Fruit fly (Drosophila melanogaster): ENCODE data around the gene IntS10.

The IntS10 gene

dm6 chr3L:3799766-3800165 lies 6.7 kb upstream of the IntS10 start:
- TF ChIP-seq lz (GFP tag; optimal IDR thresholded peaks at IDR 0.05), result no peak
- TF ChIP-seq eg (GFP tag; IDR thresholded peaks at IDR 0.05), result peak; percentile 57; the same call in 1 of the 3 replicates
- no peak for TF ChIP-seq CG1621 (tag; optimal IDR thresholded peaks at IDR 0.05)
- TF ChIP-seq CG11294 (GFP tag; IDR thresholded peaks at IDR 0.05), result 0 out of 2 replicates have a peak, but pooled peaks have one; percentile 16
- TF ChIP-seq CG11762 (GFP tag; optimal IDR thresholded peaks at IDR 0.05; ENCODE audit: insufficient read depth), result no peak
- no peak for TF ChIP-seq ss (GFP tag; optimal IDR thresholded peaks at IDR 0.05)
- TF ChIP-seq dac (GFP tag; optimal IDR thresholded peaks at IDR 0.05), result no peak
- TF ChIP-seq CG32006 (GFP tag; optimal IDR thresholded peaks at IDR 0.05), result peak; percentile 36
- TF ChIP-seq Hr38 (GFP tag; optimal IDR thresholded peaks at IDR 0.05), result no peak
- TF ChIP-seq Gug (GFP tag; IDR thresholded peaks at IDR 0.05), result no peak
- peak; percentile 24 for TF ChIP-seq Hr4 (GFP tag; optimal IDR thresholded peaks at IDR 0.05)
- TF ChIP-seq CG15336 (GFP tag; IDR thresholded peaks at IDR 0.05), result peak; percentile 22; the same call in 1 of the 2 replicates
- no peak for TF ChIP-seq cyc (GFP tag; optimal IDR thresholded peaks at IDR 0.05)
- no peak for TF ChIP-seq CG6276 (GFP tag; optimal IDR thresholded peaks at IDR 0.05)
- no peak for TF ChIP-seq fd85E (GFP tag; optimal IDR thresholded peaks at IDR 0.05)
- no peak for TF ChIP-seq Eip75B (GFP tag; optimal IDR thresholded peaks at IDR 0.05)
- TF ChIP-seq CG3919 (GFP tag; optimal IDR thresholded peaks at IDR 0.05), result peak; percentile 2
- TF ChIP-seq CG16779 (tag; optimal IDR thresholded peaks at IDR 0.05), result no peak
- TF ChIP-seq svp (GFP tag), result peak; percentile 8
- TF ChIP-seq CG34406 (GFP tag; optimal IDR thresholded peaks at IDR 0.05), result no peak
- TF ChIP-seq CG6808 (GFP tag; optimal IDR thresholded peaks at IDR 0.05), result no peak
- no peak for TF ChIP-seq Met (GFP tag; optimal IDR thresholded peaks at IDR 0.05)
- no peak for TF ChIP-seq net (GFP tag; optimal IDR thresholded peaks at IDR 0.05)
- TF ChIP-seq Eip78C (GFP tag), result no peak
- TF ChIP-seq Ets21C (GFP tag; optimal IDR thresholded peaks at IDR 0.05), result no peak
- no peak for TF ChIP-seq fd59A (GFP tag; optimal IDR thresholded peaks at IDR 0.05)
- no peak for TF ChIP-seq CG6163 (GFP tag; IDR thresholded peaks at IDR 0.05)
- TF ChIP-seq OdsH (GFP tag; optimal IDR thresholded peaks at IDR 0.05), result no peak
- TF ChIP-seq CG4318 (GFP tag; optimal IDR thresholded peaks at IDR 0.05), result no peak

DNA sequence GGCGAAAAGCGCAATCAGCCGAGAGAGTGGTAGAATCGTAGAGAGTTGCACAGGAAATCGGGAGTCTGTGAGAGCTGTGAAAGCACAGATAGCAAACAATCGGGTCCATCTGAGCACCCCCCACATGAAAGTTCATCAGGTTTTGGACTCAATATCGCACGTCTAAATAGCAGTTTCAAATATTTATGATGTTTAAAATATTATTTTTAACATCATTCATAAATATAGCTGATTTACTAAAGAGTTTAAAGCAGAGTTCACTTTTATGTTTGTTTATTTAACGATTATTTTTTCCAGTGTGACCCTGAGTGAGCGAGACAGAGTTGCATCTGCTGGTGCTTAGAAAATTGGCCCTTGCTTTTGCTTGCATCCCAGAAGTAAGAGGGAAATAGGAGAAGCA lies 5.2 kb upstream of the IntS10 start:
- TF ChIP-seq CG8119 (GFP tag; IDR thresholded peaks at IDR 0.05) (0 out of 3 replicates have a peak, but pooled peaks have one; percentile 34), CG7368 (GFP tag; optimal IDR thresholded peaks at IDR 0.05) (no peak), CG6163 (GFP tag; IDR thresholded peaks at IDR 0.05) (peak; percentile 43; the same call in 1 of the 3 replicates), ss (GFP tag; optimal IDR thresholded peaks at IDR 0.05) (peak in 1 of 2 experiments; percentile 18), Gug (GFP tag; IDR thresholded peaks at IDR 0.05) (peak; percentile 17; the same call in 1 of the 2 replicates), dsx (GFP tag; optimal IDR thresholded peaks at IDR 0.05; ENCODE audit: poor library complexity, severe bottlenecking) (peak; percentile 22), CG4318 (GFP tag; optimal IDR thresholded peaks at IDR 0.05) (peak; percentile 30), OdsH (GFP tag; optimal IDR thresholded peaks at IDR 0.05) (peak; percentile 2), CG8319 (GFP tag; optimal IDR thresholded peaks at IDR 0.05) (no peak), fd59A (GFP tag; optimal IDR thresholded peaks at IDR 0.05) (peak; percentile 1), CG15336 (GFP tag; IDR thresholded peaks at IDR 0.05) (peak; percentile 39; the same call in 1 of the 2 replicates), CG10669 (GFP tag; optimal IDR thresholded peaks at IDR 0.05) (no peak), Ets96B (tag; optimal IDR thresholded peaks at IDR 0.05) (peak; percentile 42)

- TF ChIP-seq Hr38 (GFP tag; optimal IDR thresholded peaks at IDR 0.05) (no peak), fd59A (GFP tag; optimal IDR thresholded peaks at IDR 0.05) (no peak), CG6854 (GFP tag; optimal IDR thresholded peaks at IDR 0.05) (no peak), pdm3 (GFP tag; optimal IDR thresholded peaks at IDR 0.05) (no peak), CG10631 (GFP tag; optimal IDR thresholded peaks at IDR 0.05) (no peak), vri (GFP tag; optimal IDR thresholded peaks at IDR 0.05) (no peak), spab (GFP tag; optimal IDR thresholded peaks at IDR 0.05) (no peak), Hr4 (GFP tag; optimal IDR thresholded peaks at IDR 0.05) (peak; percentile 38), CG7368 (GFP tag; optimal IDR thresholded peaks at IDR 0.05) (no peak), CG3032 (tag; optimal IDR thresholded peaks at IDR 0.05) (no peak), topi (GFP tag; optimal IDR thresholded peaks at IDR 0.05) (peak; percentile 17), CG15336 (GFP tag; IDR thresholded peaks at IDR 0.05) (no peak), eg (GFP tag; IDR thresholded peaks at IDR 0.05) (no peak), OdsH (GFP tag; optimal IDR thresholded peaks at IDR 0.05) (peak; percentile 13), net (GFP tag; optimal IDR thresholded peaks at IDR 0.05) (no peak), Smox (GFP tag; optimal IDR thresholded peaks at IDR 0.05) (no peak), Eip75B (GFP tag; optimal IDR thresholded peaks at IDR 0.05) (no peak), dsx (GFP tag; optimal IDR thresholded peaks at IDR 0.05; ENCODE audit: poor library complexity, severe bottlenecking) (no peak), CG6276 (GFP tag; optimal IDR thresholded peaks at IDR 0.05) (peak; percentile 7), fkh (GFP tag; optimal IDR thresholded peaks at IDR 0.05) (no peak), CG16779 (tag; optimal IDR thresholded peaks at IDR 0.05) (no peak), Ets21C (GFP tag; optimal IDR thresholded peaks at IDR 0.05) (no peak), Sox14 (GFP tag; optimal IDR thresholded peaks at IDR 0.05) (no peak), ss (GFP tag; optimal IDR thresholded peaks at IDR 0.05) (peak in 1 of 2 experiments; percentile 1), CG11294 (GFP tag; IDR thresholded peaks at IDR 0.05) (no peak), CG6808 (GFP tag; optimal IDR thresholded peaks at IDR 0.05) (no peak), achi (GFP tag; optimal IDR thresholded peaks at IDR 0.05) (no peak), Met (GFP tag; optimal IDR thresholded peaks at IDR 0.05) (peak; percentile 10)
These were observed 4.7 kb upstream of the IntS10 start for dm6 chr3L:3801813-3802212.

Measured in whole organism, prepupa.